Worm (Caenorhabditis elegans) whole organism, L4/young adult: ENCODE results near the gene srh-293.

Experiments
- W03F9.2 ChIP-seq: fragments of 150-350 bp; optimal IDR thresholded peaks from 2 replicates; lab custom pipeline; 2014; ENCODE audit warnings: missing biosample characterization, missing genetic modification characterization
- him-1 ChIP-seq: sonication (generic microtip); optimal IDR thresholded peaks from 2 replicates; lab custom pipeline; 2016; ENCODE audit warnings: missing genotype, missing genetic modification reagents, missing genetic modification characterization, missing compliant biosample characterization

- TF ChIP-seq W03F9.2 (tag; lab: Kevin White, UChicago): no peak
- no peak for TF ChIP-seq him-1 (tag; lab: Kevin White, UChicago)
Observed at ce11 chrV:15858292-15858691, 7.6 kb upstream of the srh-293 start, which contains the start of gene srh-148.
